Worm (Caenorhabditis elegans): ENCODE results near the gene W09B6.4.

- TF ChIP-seq fkh-10 (GFP tag; optimal IDR thresholded peaks at IDR 0.05): no peak
- TF ChIP-seq ceh-9 (tag; optimal IDR thresholded peaks at IDR 0.05): no peak
- TF ChIP-seq sox-4 (tag; optimal IDR thresholded peaks at IDR 0.05): no peak
- no peak for TF ChIP-seq hlh-30 (tag; optimal IDR thresholded peaks at IDR 0.05; ENCODE audit: insufficient read depth)
Observed at ce11 chrII:1179223-1179622, 38.6 kb upstream of the W09B6.4 start, which contains the start of gene nas-27.

All from whole organism, late embryonic.